Worm (Caenorhabditis elegans) whole organism, L2 larva: ENCODE data around the gene clec-122.

Experiments
- mbf-1 ChIP-seq: sonication (generic microtip); optimal IDR thresholded peaks from 2 replicates; lab custom pipeline; 2017; ENCODE audit warnings: missing biosample characterization, missing genetic modification characterization
- nhr-11 ChIP-seq: fragments of 150-350 bp; optimal IDR thresholded peaks from 2 replicates; lab custom pipeline; 2014; ENCODE audit warnings: missing biosample characterization, missing genetic modification characterization
- nhr-23 ChIP-seq: fragments of 150-350 bp; optimal IDR thresholded peaks from 2 replicates; lab custom pipeline; 2014; ENCODE audit warnings: missing biosample characterization, missing genetic modification reagents, missing genetic modification characterization
- nhr-6 ChIP-seq: fragments of 150-350 bp; optimal IDR thresholded peaks from 2 replicates; lab custom pipeline; 2014; ENCODE audit warnings: missing biosample characterization, missing genetic modification characterization
- snpc-4 ChIP-seq: fragments of 150-350 bp; optimal IDR thresholded peaks from 2 replicates; lab custom pipeline; 2014; ENCODE audit warnings: missing biosample characterization, missing genetic modification characterization
- unc-39 ChIP-seq: fragments of 150-350 bp; optimal IDR thresholded peaks from 2 replicates; lab custom pipeline; 2014; ENCODE audit warnings: missing biosample characterization, missing genetic modification characterization
- unc-55 ChIP-seq: fragments of 150-350 bp; sonication (generic microtip); optimal IDR thresholded peaks from 3 replicates; lab custom pipeline; 2014; ENCODE audit warnings: missing biosample characterization, missing genetic modification reagents, missing genetic modification characterization
- zag-1 ChIP-seq: fragments of 150-350 bp; optimal IDR thresholded peaks from 2 replicates; lab custom pipeline; 2014; ENCODE audit warnings: missing biosample characterization, missing genetic modification characterization

ce11 chrII:3126341-3126740 is 20.5 kb downstream of the clec-122 start, which contains the start of gene ins-19:
- no peak for TF ChIP-seq unc-55 (GFP tag; lab: Kevin White, UChicago)
- no peak for TF ChIP-seq nhr-11 (tag; lab: Kevin White, UChicago)
- TF ChIP-seq nhr-23: no peak
- no peak for TF ChIP-seq mbf-1
- TF ChIP-seq nhr-6 (tag; lab: Kevin White, UChicago): no peak
- no peak for TF ChIP-seq unc-39
- TF ChIP-seq snpc-4: no peak
- TF ChIP-seq zag-1: no peak
